Worm (Caenorhabditis elegans) whole organism, early embryonic: ENCODE measurements around the gene F59B2.3.

ENCODE experiments used
- ama-1 ChIP-seq: fragments of 150-350 bp; optimal IDR thresholded peaks from 2 replicates; lab custom pipeline; 2014
- flt-1 ChIP-seq: fragments of 200-800 bp; sonication (Bioruptor generic); IDR thresholded peaks from 2 replicates; pipeline ENCODE4 v1.3.6; 2022; ENCODE audit warnings: missing genetic modification characterization, missing compliant biosample characterization
- hmbx-1 ChIP-seq: sonication (generic microtip); optimal IDR thresholded peaks from 2 replicates; lab custom pipeline; 2016; ENCODE audit warnings: mild to moderate bottlenecking, missing genetic modification characterization, missing compliant biosample characterization
- scrt-1 ChIP-seq: fragments of 200-800 bp; sonication (Bioruptor generic); IDR thresholded peaks from 2 replicates; pipeline ENCODE4 v1.3.6; 2022; ENCODE audit warnings: missing genetic modification characterization, missing compliant biosample characterization
- tbx-11 ChIP-seq: fragments of 200-800 bp; sonication (Bioruptor generic); IDR thresholded peaks from 2 replicates; pipeline ENCODE4 v1.3.6; 2022; ENCODE audit warnings: missing genetic modification characterization, missing compliant biosample characterization

- TF ChIP-seq tbx-11 (GFP tag; lab: Robert Waterston, UW) = no peak
- TF ChIP-seq ama-1 = no peak
- TF ChIP-seq scrt-1 (GFP tag; lab: Robert Waterston, UW) = no peak
- no peak for TF ChIP-seq flt-1 (GFP tag; lab: Robert Waterston, UW)
- no peak for TF ChIP-seq hmbx-1 (tag; lab: Kevin White, UChicago)
Observed at ce11 chrIII:8985965-8986364, 13.6 kb downstream of the F59B2.3 start.
